Worm (Caenorhabditis elegans) whole organism, early embryonic: ENCODE results near the gene mtm-9.

Experiments used
- B0310.2 ChIP-seq: sonication (generic microtip); optimal IDR thresholded peaks from 2 replicates; lab custom pipeline; 2016; ENCODE audit warnings: mild to moderate bottlenecking, missing genetic modification characterization, missing compliant biosample characterization
- F13C5.2 ChIP-seq: sonication (generic microtip); optimal IDR thresholded peaks from 2 replicates; lab custom pipeline; 2017; ENCODE audit warnings: mild to moderate bottlenecking, missing genetic modification characterization, inconsistent platforms, missing compliant biosample characterization
- aly-1 ChIP-seq: sonication (generic microtip); optimal IDR thresholded peaks from 2 replicates; lab custom pipeline; 2016; ENCODE audit warnings: missing genetic modification characterization, missing compliant biosample characterization
- ama-1 ChIP-seq: fragments of 150-350 bp; optimal IDR thresholded peaks from 2 replicates; lab custom pipeline; 2014
- ceh-13 ChIP-seq: fragments of 200-800 bp; sonication (Bioruptor generic); optimal IDR thresholded peaks from 2 replicates; lab custom pipeline; 2018; ENCODE audit warnings: mild to moderate bottlenecking, missing genetic modification characterization, missing compliant biosample characterization
- ceh-36 ChIP-seq: sonication (generic microtip); optimal IDR thresholded peaks from 2 replicates; lab custom pipeline; 2016; ENCODE audit warnings: missing genetic modification characterization, inconsistent platforms, missing compliant biosample characterization
- ets-7 ChIP-seq: sonication (generic microtip); optimal IDR thresholded peaks from 2 replicates; lab custom pipeline; 2016; ENCODE audit warnings: missing genotype, missing genetic modification characterization, missing compliant biosample characterization
- flt-1 ChIP-seq: fragments of 200-800 bp; sonication (Bioruptor generic); IDR thresholded peaks from 2 replicates; pipeline ENCODE4 v1.3.6; 2022; ENCODE audit warnings: missing genetic modification characterization, missing compliant biosample characterization
- hmbx-1 ChIP-seq: sonication (generic microtip); optimal IDR thresholded peaks from 2 replicates; lab custom pipeline; 2016; ENCODE audit warnings: mild to moderate bottlenecking, missing genetic modification characterization, missing compliant biosample characterization
- hmg-4 ChIP-seq: fragments of 200-800 bp; sonication (Bioruptor generic); optimal IDR thresholded peaks from 2 replicates; lab custom pipeline; 2018; ENCODE audit warnings: mild to moderate bottlenecking, missing genetic modification characterization, missing compliant biosample characterization
- hnd-1 ChIP-seq: sonication (generic microtip); optimal IDR thresholded peaks from 2 replicates; lab custom pipeline; 2016; ENCODE audit warnings: missing genetic modification characterization, missing compliant biosample characterization
- pes-1 ChIP-seq: fragments of 200-800 bp; sonication (Bioruptor generic); IDR thresholded peaks from 2 replicates; pipeline ENCODE4 v1.3.6; 2022; ENCODE audit warnings: missing genetic modification reagents, missing genetic modification characterization, missing compliant biosample characterization
- scrt-1 ChIP-seq: fragments of 200-800 bp; sonication (Bioruptor generic); IDR thresholded peaks from 2 replicates; pipeline ENCODE4 v1.3.6; 2022; ENCODE audit warnings: missing genetic modification characterization, missing compliant biosample characterization
- sea-1 ChIP-seq: fragments of 200-800 bp; sonication (Bioruptor generic); conservative IDR thresholded peaks from 2 replicates; pipeline ENCODE4 v1.3.6; 2022; ENCODE audit warnings: missing genetic modification characterization, missing compliant biosample characterization
- tbx-11 ChIP-seq: fragments of 200-800 bp; sonication (Bioruptor generic); IDR thresholded peaks from 2 replicates; pipeline ENCODE4 v1.3.6; 2022; ENCODE audit warnings: missing genetic modification characterization, missing compliant biosample characterization
- tbx-37 ChIP-seq: fragments of 200-800 bp; sonication (Bioruptor generic); conservative IDR thresholded peaks from 2 replicates; pipeline ENCODE4 v1.3.6; 2022; ENCODE audit warnings: missing genetic modification reagents, missing genetic modification characterization, missing compliant biosample characterization
- tra-4 ChIP-seq: sonication (generic microtip); optimal IDR thresholded peaks from 2 replicates; lab custom pipeline; 2017; ENCODE audit warnings: missing genetic modification characterization, missing compliant biosample characterization

The mtm-9 gene

ce11 chrV:3776086-3776589 lies 32.8 kb downstream of the mtm-9 start, which contains the start of gene cysl-3:
TSS of gene cysl-3 (minus strand) at chrV:3776136.
- TF ChIP-seq pes-1 (GFP tag; lab: Robert Waterston, UW) (no peak), ceh-36 (tag; lab: Kevin White, UChicago) (no peak), aly-1 (no peak), scrt-1 (GFP tag; lab: Robert Waterston, UW) (no peak), B0310.2 (tag; lab: Kevin White, UChicago) (no peak), ama-1 (lab: Kevin White, UChicago) (no peak), tra-4 (tag; lab: Kevin White, UChicago) (no peak), tbx-37 (GFP tag; lab: Robert Waterston, UW) (no peak), tbx-11 (GFP tag; lab: Robert Waterston, UW) (no peak), hmg-4 (GFP tag; lab: Kevin White, UChicago) (no peak), hnd-1 (tag; lab: Kevin White, UChicago) (no peak), ets-7 (no peak), F13C5.2 (tag; lab: Kevin White, UChicago) (no peak), hmbx-1 (tag; lab: Kevin White, UChicago) (no peak)

DNA sequence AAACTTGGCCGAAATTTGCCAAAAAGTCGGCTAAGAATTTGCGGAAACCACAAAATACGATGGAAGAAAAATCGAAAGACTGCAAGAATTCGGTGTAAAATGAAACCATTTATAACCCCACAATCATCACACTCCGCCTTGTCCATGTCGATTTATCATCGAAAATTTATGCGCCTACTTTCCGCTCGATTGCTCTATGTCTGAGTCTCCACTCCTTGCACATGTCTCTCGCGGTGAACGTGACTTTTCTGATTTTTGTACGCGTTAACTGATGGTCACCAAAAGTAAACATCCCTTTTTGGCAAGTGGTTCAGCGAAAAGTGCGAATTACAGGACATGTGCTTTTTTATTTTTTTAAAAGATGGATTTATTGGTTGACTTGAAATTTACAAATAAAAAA lies 33.6 kb downstream of the mtm-9 start:
- no peak for TF ChIP-seq tra-4 (tag; lab: Kevin White, UChicago)

ce11 chrV:3784167-3784734 lies 40.9 kb downstream of the mtm-9 start, which contains the start of gene R08F11.1:
TSS of gene R08F11.1 (minus strand) at chrV:3784217.
- TF ChIP-seq scrt-1 (GFP tag; lab: Robert Waterston, UW), result no peak
- no peak for TF ChIP-seq hmg-4 (GFP tag; lab: Kevin White, UChicago)
- TF ChIP-seq sea-1, result no peak
- TF ChIP-seq B0310.2 (tag; lab: Kevin White, UChicago), result no peak
- no peak for TF ChIP-seq tbx-11 (GFP tag; lab: Robert Waterston, UW)
- TF ChIP-seq aly-1, result no peak
- TF ChIP-seq hmbx-1 (tag; lab: Kevin White, UChicago), result no peak
- TF ChIP-seq tbx-37 (GFP tag; lab: Robert Waterston, UW), result no peak

DNA sequence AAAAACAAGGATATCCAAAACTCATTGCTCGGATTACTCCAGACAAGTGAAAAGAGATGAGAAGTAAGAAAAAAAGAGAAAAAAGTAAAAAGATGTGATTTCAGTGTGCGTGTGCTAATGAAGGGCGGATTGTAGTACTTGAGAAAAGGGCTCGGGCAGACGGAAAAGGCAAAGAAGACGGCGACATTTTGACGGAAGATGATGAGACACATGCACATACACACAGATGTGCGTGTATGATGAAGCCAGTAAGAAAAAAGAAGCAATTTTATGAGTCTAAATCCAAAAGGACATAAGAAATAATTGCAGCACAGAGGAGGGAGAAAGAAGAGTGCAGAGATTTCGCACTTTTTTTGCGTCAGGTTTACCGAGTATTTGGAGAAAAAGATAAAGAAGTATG lies 45.2 kb downstream of the mtm-9 start:
- TF ChIP-seq hmbx-1 (tag; lab: Kevin White, UChicago) (no peak), pes-1 (GFP tag; lab: Robert Waterston, UW) (no peak), flt-1 (GFP tag; lab: Robert Waterston, UW) (no peak), ceh-36 (tag; lab: Kevin White, UChicago) (no peak), F13C5.2 (tag; lab: Kevin White, UChicago) (no peak), ama-1 (lab: Kevin White, UChicago) (no peak), sea-1 (no peak), hnd-1 (tag; lab: Kevin White, UChicago) (no peak), scrt-1 (GFP tag; lab: Robert Waterston, UW) (no peak), hmg-4 (GFP tag; lab: Kevin White, UChicago) (no peak), tbx-11 (GFP tag; lab: Robert Waterston, UW) (no peak), aly-1 (no peak), B0310.2 (tag; lab: Kevin White, UChicago) (no peak)

- no peak for TF ChIP-seq hmbx-1 (tag; lab: Kevin White, UChicago)
- no peak for TF ChIP-seq pes-1 (GFP tag; lab: Robert Waterston, UW)
- TF ChIP-seq sea-1, result no peak
- no peak for TF ChIP-seq hnd-1 (tag; lab: Kevin White, UChicago)
- TF ChIP-seq F13C5.2 (tag; lab: Kevin White, UChicago), result no peak
- TF ChIP-seq aly-1, result no peak
- no peak for TF ChIP-seq flt-1 (GFP tag; lab: Robert Waterston, UW)
- TF ChIP-seq tra-4 (tag; lab: Kevin White, UChicago), result no peak
- no peak for TF ChIP-seq tbx-11 (GFP tag; lab: Robert Waterston, UW)
- TF ChIP-seq ceh-13 (GFP tag; lab: Kevin White, UChicago), result no peak
- no peak for TF ChIP-seq hmg-4 (GFP tag; lab: Kevin White, UChicago)
- no peak for TF ChIP-seq tbx-37 (GFP tag; lab: Robert Waterston, UW)
- TF ChIP-seq ets-7, result no peak
- no peak for TF ChIP-seq ama-1 (lab: Kevin White, UChicago)
- no peak for TF ChIP-seq scrt-1 (GFP tag; lab: Robert Waterston, UW)
- TF ChIP-seq ceh-36 (tag; lab: Kevin White, UChicago), result no peak
- no peak for TF ChIP-seq B0310.2 (tag; lab: Kevin White, UChicago)
Observed at ce11 chrV:3789770-3790169, 46.4 kb downstream of the mtm-9 start, which contains the start of gene R08F11.7. TSS of gene R08F11.7 (plus strand) at chrV:3790070.

DNA sequence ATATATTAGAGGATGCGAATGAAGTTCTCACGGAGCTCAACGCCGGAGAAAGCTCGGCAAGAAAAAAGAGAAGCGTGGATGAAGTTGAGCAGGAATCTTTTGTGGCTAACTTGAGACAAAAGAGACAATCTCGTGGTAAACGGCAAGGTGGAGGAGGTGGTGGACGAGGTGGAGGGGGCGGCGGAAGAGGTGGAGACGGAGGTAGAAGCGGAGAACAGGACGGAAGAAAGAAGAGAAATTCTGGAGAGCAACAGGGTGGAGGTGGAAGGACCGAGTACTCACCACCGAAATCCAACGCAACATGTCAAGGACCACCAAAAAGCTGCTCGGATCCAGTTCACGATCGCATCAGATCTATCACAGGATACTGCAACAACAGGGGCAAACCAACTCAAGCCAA lies 47.0 kb downstream of the mtm-9 start:
- TF ChIP-seq hmbx-1 (tag; lab: Kevin White, UChicago) (no peak), sea-1 (no peak)
